Worm (Caenorhabditis elegans): ENCODE results near the gene aqp-7.

DNA sequence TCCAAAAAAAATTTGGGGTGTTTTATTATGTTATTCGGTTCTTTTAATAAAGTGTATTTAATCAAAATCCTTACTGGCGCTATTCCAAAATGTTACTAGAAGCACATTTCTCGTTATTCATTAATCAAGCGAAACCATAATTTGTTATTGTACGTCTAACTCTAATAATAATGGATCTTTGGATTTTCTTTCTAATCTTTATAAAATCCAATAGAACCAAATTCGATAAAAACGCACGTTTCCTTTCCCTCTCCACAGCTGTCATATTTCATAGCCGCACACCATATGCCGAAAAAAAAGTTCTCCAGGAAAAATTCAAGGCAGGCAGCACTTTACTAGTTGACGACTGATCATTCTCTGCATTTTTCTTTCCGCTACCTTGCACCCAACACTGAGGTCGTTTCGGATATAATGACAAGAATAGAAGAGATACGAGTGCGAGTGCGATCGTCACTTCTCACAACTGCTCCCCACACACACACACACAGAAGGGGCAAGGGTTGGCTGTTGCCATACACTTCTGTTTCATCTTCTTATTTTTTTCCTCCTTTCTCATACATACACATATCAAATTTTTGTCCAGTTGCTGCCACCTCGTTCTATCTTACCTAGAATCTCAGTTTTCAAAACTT, 1.2 kb upstream of the aqp-7 start:
- no peak for TF ChIP-seq ama-1 (optimal IDR thresholded peaks at IDR 0.05)
- no peak for TF ChIP-seq ama-1 (GFP tag; optimal IDR thresholded peaks at IDR 0.05)
- TF ChIP-seq gei-17 (GFP tag; optimal IDR thresholded peaks at IDR 0.05) = no peak
